Fruit fly (Drosophila melanogaster): ENCODE results near the gene Mcr.

Gene Mcr

dm6 chr2L:8043282-8043668 lies 39.5 kb downstream of the Mcr start, which contains the start of gene Megf8:
Gene Megf8 (plus strand): TSS chr2L:8043471.
- TF ChIP-seq lz (GFP tag; optimal IDR thresholded peaks at IDR 0.05) (no peak), CG8632 (GFP tag; optimal IDR thresholded peaks at IDR 0.05) (no peak), Blimp-1 (GFP tag; optimal IDR thresholded peaks at IDR 0.05) (peak; percentile 100), Sox102F (GFP tag; optimal IDR thresholded peaks at IDR 0.05) (no peak), CG6276 (GFP tag; optimal IDR thresholded peaks at IDR 0.05) (no peak)

DNA sequence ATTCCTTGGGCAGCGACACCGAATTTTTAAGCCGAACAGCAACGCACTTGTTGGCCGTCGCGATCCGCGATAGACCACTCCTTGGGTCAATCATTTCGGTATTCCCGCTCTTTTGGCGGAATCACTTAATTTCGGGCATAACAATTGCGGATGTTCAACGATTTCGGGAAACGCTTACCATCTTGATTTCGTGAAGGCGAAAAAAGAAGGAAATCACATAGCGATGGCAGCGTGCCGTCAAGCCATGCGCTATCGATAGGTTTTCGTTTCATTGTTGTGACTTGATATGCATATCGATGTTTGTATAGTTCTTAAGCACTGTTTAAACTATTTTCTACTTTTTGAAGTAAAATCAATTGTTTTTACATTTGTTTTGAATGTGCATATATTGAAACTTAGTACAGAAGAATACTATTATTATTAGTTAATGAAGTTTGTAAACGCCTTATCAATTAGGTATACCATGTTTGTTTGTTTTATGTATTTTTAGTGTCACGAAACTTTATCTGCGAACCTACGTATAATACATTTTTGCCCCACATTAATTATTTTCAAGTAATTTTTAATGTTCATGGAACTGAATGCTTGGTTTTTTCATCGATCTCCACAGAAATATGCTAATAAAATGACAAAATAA lies 40.0 kb downstream of the Mcr start, which contains the start of gene RpL36A:
RpL36A (minus strand) TSS at position 265 of the 637 bp plus-strand sequence.
- TF ChIP-seq CG6163 (GFP tag; IDR thresholded peaks at IDR 0.05) = peak; percentile 32; the same call in 2 of the 3 replicates
- TF ChIP-seq fkh (GFP tag; optimal IDR thresholded peaks at IDR 0.05) = no peak
- TF ChIP-seq net (GFP tag; optimal IDR thresholded peaks at IDR 0.05) = no peak
- peak; percentile 39 for TF ChIP-seq CG1621 (tag; optimal IDR thresholded peaks at IDR 0.05)
- TF ChIP-seq Blimp-1 (GFP tag; optimal IDR thresholded peaks at IDR 0.05) = no peak
- no peak for TF ChIP-seq CG10631 (GFP tag; optimal IDR thresholded peaks at IDR 0.05)
- TF ChIP-seq lz (GFP tag; optimal IDR thresholded peaks at IDR 0.05) = peak; percentile 55
- TF ChIP-seq Eip93F (GFP tag; optimal IDR thresholded peaks at IDR 0.05) = no peak
- TF ChIP-seq cyc (GFP tag; optimal IDR thresholded peaks at IDR 0.05) = peak; percentile 32
- TF ChIP-seq eg (GFP tag; IDR thresholded peaks at IDR 0.05) = peak; percentile 60; the same call in 2 of the 3 replicates
- no peak for TF ChIP-seq Eip75B (GFP tag; optimal IDR thresholded peaks at IDR 0.05)
- no peak for TF ChIP-seq Smox (GFP tag; optimal IDR thresholded peaks at IDR 0.05)
- TF ChIP-seq salr (GFP tag; optimal IDR thresholded peaks at IDR 0.05) = peak in 1 of 2 experiments; percentile 6
- no peak for TF ChIP-seq Eip78C (GFP tag)
- peak; percentile 65 for TF ChIP-seq esn (GFP tag; optimal IDR thresholded peaks at IDR 0.05)
- TF ChIP-seq CG6854 (GFP tag; optimal IDR thresholded peaks at IDR 0.05) = peak; percentile 65
- peak; percentile 59 for TF ChIP-seq CG31627 (GFP tag; optimal IDR thresholded peaks at IDR 0.05)
- no peak for TF ChIP-seq CG16779 (tag; optimal IDR thresholded peaks at IDR 0.05)
- TF ChIP-seq Gug (GFP tag; IDR thresholded peaks at IDR 0.05) = no peak
- no peak for TF ChIP-seq fd59A (GFP tag; optimal IDR thresholded peaks at IDR 0.05)
- peak; percentile 100 for TF ChIP-seq achi (GFP tag; optimal IDR thresholded peaks at IDR 0.05)

dm6 chr2L:8040872-8041271 lies 41.9 kb downstream of the Mcr start, which contains the start of gene CCDC53:
Gene CCDC53 (plus strand): TSS chr2L:8041106.
- TF ChIP-seq CG31627 (GFP tag; optimal IDR thresholded peaks at IDR 0.05) = no peak
- TF ChIP-seq acj6 (GFP tag; optimal IDR thresholded peaks at IDR 0.05) = no peak
- TF ChIP-seq CG6163 (GFP tag; IDR thresholded peaks at IDR 0.05) = no peak
- TF ChIP-seq OdsH (GFP tag; optimal IDR thresholded peaks at IDR 0.05) = no peak
- TF ChIP-seq CG8119 (GFP tag; IDR thresholded peaks at IDR 0.05) = no peak

DNA sequence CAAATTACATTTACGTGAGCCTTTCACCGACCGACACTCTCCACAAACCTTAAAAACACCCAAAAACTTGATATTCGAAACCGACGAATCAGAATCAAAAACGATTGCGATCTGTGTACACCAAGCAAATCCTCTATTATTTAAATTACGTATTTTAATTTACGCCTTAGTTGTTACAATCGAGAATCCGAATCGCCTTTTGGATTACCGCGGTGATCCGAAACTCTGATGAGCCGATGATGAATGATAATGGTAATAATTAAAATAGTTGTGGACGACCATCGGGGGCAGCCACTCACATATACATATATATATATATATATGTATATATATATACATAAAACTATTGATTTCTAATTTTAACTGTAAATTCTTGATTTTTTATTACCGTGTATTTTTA lies 43.1 kb downstream of the Mcr start, which contains the start of gene CG7367:
CG7367 (minus strand) TSS at position 101 of the 400 bp plus-strand sequence.
- TF ChIP-seq CG3032 (tag; optimal IDR thresholded peaks at IDR 0.05) = no peak
- no peak for TF ChIP-seq CG16779 (tag; optimal IDR thresholded peaks at IDR 0.05)
- TF ChIP-seq fd59A (GFP tag; optimal IDR thresholded peaks at IDR 0.05) = no peak
- TF ChIP-seq CG32006 (GFP tag; optimal IDR thresholded peaks at IDR 0.05) = no peak
- no peak for TF ChIP-seq Eip78C (GFP tag)
- no peak for TF ChIP-seq CG8119 (GFP tag; IDR thresholded peaks at IDR 0.05)
- no peak for TF ChIP-seq CG8632 (GFP tag; optimal IDR thresholded peaks at IDR 0.05)
- no peak for TF ChIP-seq lz (GFP tag; optimal IDR thresholded peaks at IDR 0.05)
- no peak for TF ChIP-seq CG6792 (GFP tag; optimal IDR thresholded peaks at IDR 0.05)
- no peak for TF ChIP-seq CG11902 (GFP tag; optimal IDR thresholded peaks at IDR 0.05)
- TF ChIP-seq Eip75B (GFP tag; optimal IDR thresholded peaks at IDR 0.05) = no peak
- TF ChIP-seq CG31627 (GFP tag; optimal IDR thresholded peaks at IDR 0.05) = no peak
- TF ChIP-seq CG15336 (GFP tag; IDR thresholded peaks at IDR 0.05) = no peak
- TF ChIP-seq CG10669 (GFP tag; optimal IDR thresholded peaks at IDR 0.05) = no peak
